Worm (Caenorhabditis elegans) whole organism, late embryonic: ENCODE measurements around the gene cpg-7.

Experiments
- C08G9.2 ChIP-seq: sonication (generic microtip); optimal IDR thresholded peaks from 2 replicates; lab custom pipeline; 2016; ENCODE audit warnings: mild to moderate bottlenecking, missing genetic modification characterization, moderate library complexity, missing compliant biosample characterization
- F13H6.1 ChIP-seq: sonication (generic microtip); optimal IDR thresholded peaks from 2 replicates; lab custom pipeline; 2016; ENCODE audit warnings: missing genetic modification characterization, missing compliant biosample characterization
- K02D7.2 ChIP-seq: sonication (generic microtip); optimal IDR thresholded peaks from 2 replicates; lab custom pipeline; 2017; ENCODE audit warnings: mild to moderate bottlenecking, missing genetic modification characterization, missing compliant biosample characterization
- Y22D7AL.16 ChIP-seq: sonication (generic microtip); optimal IDR thresholded peaks from 2 replicates; lab custom pipeline; 2016; ENCODE audit warnings: missing genetic modification characterization, missing compliant biosample characterization
- ama-1 ChIP-seq: fragments of 150-350 bp; optimal IDR thresholded peaks from 2 replicates; lab custom pipeline; 2014
- ceh-14 ChIP-seq: sonication (generic microtip); optimal IDR thresholded peaks from 2 replicates; lab custom pipeline; 2016; ENCODE audit warnings: missing genotype, missing genetic modification characterization, missing compliant biosample characterization
- ceh-22 ChIP-seq: sonication (generic microtip); optimal IDR thresholded peaks from 2 replicates; lab custom pipeline; 2017; ENCODE audit warnings: missing biosample characterization, missing genetic modification characterization
- ceh-31 ChIP-seq: sonication (generic microtip); optimal IDR thresholded peaks from 2 replicates; lab custom pipeline; 2016; ENCODE audit warnings: missing genetic modification characterization, missing compliant biosample characterization
- ceh-34 ChIP-seq: sonication (generic microtip); optimal IDR thresholded peaks from 2 replicates; lab custom pipeline; 2016; ENCODE audit warnings: mild to moderate bottlenecking, missing genetic modification characterization, missing compliant biosample characterization
- ceh-45 ChIP-seq: fragments of 200-800 bp; sonication (Bioruptor generic); IDR thresholded peaks from 2 replicates; pipeline ENCODE4 v1.3.6; 2022; ENCODE audit warnings: missing genetic modification reagents, missing genetic modification characterization, missing compliant biosample characterization
- ceh-6 ChIP-seq: fragments of 200-800 bp; sonication (Bioruptor generic); optimal IDR thresholded peaks from 2 replicates; lab custom pipeline; 2018; ENCODE audit warnings: mild to moderate bottlenecking, missing genetic modification characterization, missing compliant biosample characterization
- ceh-9 ChIP-seq: sonication (generic microtip); optimal IDR thresholded peaks from 2 replicates; lab custom pipeline; 2016; ENCODE audit warnings: mild to moderate bottlenecking, missing genetic modification characterization, inconsistent platforms, missing compliant biosample characterization
- dmd-4 ChIP-seq: sonication (generic microtip); optimal IDR thresholded peaks from 2 replicates; lab custom pipeline; 2016; ENCODE audit warnings: borderline replicate concordance, missing genetic modification characterization, missing compliant biosample characterization
- dve-1 ChIP-seq: sonication (generic microtip); optimal IDR thresholded peaks from 2 replicates; lab custom pipeline; 2017; ENCODE audit warnings: antibody characterized with exemption, mild to moderate bottlenecking, missing genetic modification characterization, missing compliant biosample characterization
- elt-2 ChIP-seq: sonication (generic microtip); optimal IDR thresholded peaks from 2 replicates; lab custom pipeline; 2016; ENCODE audit warnings: missing genetic modification reagents, missing genetic modification characterization, missing compliant biosample characterization
- elt-4 ChIP-seq: sonication (generic microtip); optimal IDR thresholded peaks from 2 replicates; lab custom pipeline; 2016; ENCODE audit warnings: missing genetic modification characterization, missing compliant biosample characterization
- ets-4 ChIP-seq: sonication (generic microtip); optimal IDR thresholded peaks from 2 replicates; lab custom pipeline; 2016; ENCODE audit warnings: missing genetic modification characterization, missing compliant biosample characterization
- fax-1 ChIP-seq: sonication (generic microtip); optimal IDR thresholded peaks from 2 replicates; lab custom pipeline; 2016; ENCODE audit warnings: missing genotype, missing genetic modification characterization, missing compliant biosample characterization
- fkh-6 ChIP-seq: sonication (generic microtip); optimal IDR thresholded peaks from 2 replicates; lab custom pipeline; 2016; ENCODE audit warnings: missing genetic modification characterization, missing compliant biosample characterization
- gmeb-2 ChIP-seq: sonication (generic microtip); optimal IDR thresholded peaks from 2 replicates; lab custom pipeline; 2016; ENCODE audit warnings: missing genetic modification characterization, inconsistent platforms, missing compliant biosample characterization
- hlh-13 ChIP-seq: fragments of 200-800 bp; sonication (Bioruptor generic); optimal IDR thresholded peaks from 2 replicates; lab custom pipeline; 2018; ENCODE audit warnings: mild to moderate bottlenecking, missing genetic modification characterization, missing compliant biosample characterization
- hlh-15 ChIP-seq: sonication (generic microtip); optimal IDR thresholded peaks from 2 replicates; lab custom pipeline; 2016; ENCODE audit warnings: missing genetic modification characterization, missing compliant biosample characterization
- hlh-30 ChIP-seq: sonication (generic microtip); optimal IDR thresholded peaks from 2 replicates; lab custom pipeline; 2017; ENCODE audit warnings: antibody characterized with exemption, missing genetic modification characterization, missing compliant biosample characterization; ENCODE audit not compliant: insufficient read depth
- hlh-6 ChIP-seq: sonication (generic microtip); optimal IDR thresholded peaks from 2 replicates; lab custom pipeline; 2016; ENCODE audit warnings: missing genotype, missing genetic modification characterization, missing compliant biosample characterization
- lin-11 ChIP-seq: fragments of 200-800 bp; sonication (Bioruptor generic); optimal IDR thresholded peaks from 2 replicates; lab custom pipeline; 2018; ENCODE audit warnings: mild to moderate bottlenecking, missing genetic modification characterization, missing compliant biosample characterization
- mec-3 ChIP-seq: sonication (generic microtip); optimal IDR thresholded peaks from 2 replicates; lab custom pipeline; 2016; ENCODE audit warnings: borderline replicate concordance, missing genetic modification characterization, missing compliant biosample characterization
- nfya-1 ChIP-seq: sonication (generic microtip); optimal IDR thresholded peaks from 2 replicates; lab custom pipeline; 2017; ENCODE audit warnings: missing genetic modification characterization, mild to moderate bottlenecking, missing compliant biosample characterization, antibody characterized with exemption, moderate library complexity
- nhr-232 ChIP-seq: sonication (generic microtip); optimal IDR thresholded peaks from 2 replicates; lab custom pipeline; 2016; ENCODE audit warnings: missing genetic modification characterization, missing compliant biosample characterization
- npax-4 ChIP-seq: sonication (generic microtip); optimal IDR thresholded peaks from 2 replicates; lab custom pipeline; 2016; ENCODE audit warnings: missing genetic modification characterization, missing compliant biosample characterization
- pag-3 ChIP-seq: sonication (generic microtip); optimal IDR thresholded peaks from 2 replicates; lab custom pipeline; 2016; ENCODE audit warnings: missing compliant biosample characterization, missing genetic modification characterization, borderline replicate concordance
- pat-9 ChIP-seq: fragments of 200-800 bp; sonication (Bioruptor generic); optimal IDR thresholded peaks from 2 replicates; lab custom pipeline; 2018; ENCODE audit warnings: mild to moderate bottlenecking, missing genetic modification characterization, moderate library complexity, missing compliant biosample characterization
- pha-4 ChIP-seq: fragments of 150-350 bp; optimal IDR thresholded peaks from 2 replicates; lab custom pipeline; 2018; ENCODE audit warnings: missing biosample characterization, missing genetic modification reagents, missing genetic modification characterization
- pqm-1 ChIP-seq: sonication (generic microtip); optimal IDR thresholded peaks from 2 replicates; lab custom pipeline; 2016; ENCODE audit warnings: missing genetic modification characterization, missing compliant biosample characterization
- pros-1 ChIP-seq: fragments of 150-350 bp; optimal IDR thresholded peaks from 2 replicates; lab custom pipeline; 2014; ENCODE audit warnings: missing biosample characterization, missing genetic modification reagents, missing genetic modification characterization
- sdc-2 ChIP-seq: sonication (generic microtip); optimal IDR thresholded peaks from 2 replicates; lab custom pipeline; 2016; ENCODE audit warnings: missing genotype, missing genetic modification characterization, missing compliant biosample characterization
- tbx-2 ChIP-seq: sonication (generic microtip); optimal IDR thresholded peaks from 2 replicates; lab custom pipeline; 2016; ENCODE audit warnings: missing genetic modification characterization, missing compliant biosample characterization
- ttx-3 ChIP-seq: sonication (generic microtip); optimal IDR thresholded peaks from 2 replicates; lab custom pipeline; 2016; ENCODE audit warnings: missing genetic modification reagents, missing genetic modification characterization, missing compliant biosample characterization
- unc-42 ChIP-seq: sonication (generic microtip); optimal IDR thresholded peaks from 2 replicates; lab custom pipeline; 2016; ENCODE audit warnings: missing genotype, missing genetic modification characterization, missing compliant biosample characterization
- unc-55 ChIP-seq: sonication (generic microtip); optimal IDR thresholded peaks from 2 replicates; lab custom pipeline; 2017; ENCODE audit warnings: missing biosample characterization, missing genetic modification reagents, missing genetic modification characterization
- zip-5 ChIP-seq: sonication (generic microtip); optimal IDR thresholded peaks from 2 replicates; lab custom pipeline; 2016; ENCODE audit warnings: missing genetic modification characterization, missing compliant biosample characterization

Gene cpg-7

DNA sequence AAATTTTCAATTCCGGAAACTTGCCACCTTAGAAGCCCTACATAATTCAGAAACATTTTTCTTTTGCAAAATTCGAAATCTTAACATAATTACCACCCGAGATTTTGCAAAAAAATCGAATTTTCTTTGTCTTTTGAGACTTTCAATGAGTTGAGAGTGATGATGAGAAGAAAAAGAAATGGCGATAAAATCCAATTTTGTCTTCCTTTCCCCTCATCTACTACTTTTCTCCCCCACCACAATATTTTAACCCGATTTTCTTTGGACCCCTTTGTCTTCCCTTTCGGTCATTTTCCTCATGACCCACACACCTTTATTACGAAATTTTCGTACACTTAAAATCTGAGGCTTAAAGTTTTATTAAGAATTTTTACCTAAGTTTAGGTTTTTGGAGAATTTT lies 10.7 kb downstream of the cpg-7 start:
- TF ChIP-seq fax-1 (tag; lab: Kevin White, UChicago) (no peak), unc-42 (peak; percentile 90)

DNA sequence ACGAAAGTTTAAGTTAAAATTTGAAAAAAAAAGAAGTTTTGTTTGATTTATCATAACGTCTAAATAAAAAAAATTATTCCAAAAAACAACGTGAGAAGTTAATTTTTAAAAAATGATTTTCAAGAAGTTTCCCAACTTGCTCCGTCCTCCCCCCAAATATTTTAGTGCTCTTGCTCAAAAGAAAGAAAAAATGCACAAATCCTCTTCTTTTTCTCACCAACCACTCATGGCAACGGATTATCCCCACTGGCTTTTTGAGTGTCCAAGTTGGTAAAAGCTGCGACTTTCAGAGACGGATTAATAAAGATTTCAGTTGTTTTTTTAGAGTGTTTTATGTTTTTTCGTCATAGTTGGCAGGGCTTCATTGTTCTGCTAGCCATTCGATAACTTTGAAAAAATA lies 11.5 kb downstream of the cpg-7 start, which contains the start of gene Y39G8C.2:
Gene Y39G8C.2 (minus strand): TSS at position 101 of the 400 bp plus-strand sequence.
- TF ChIP-seq zip-5 (tag; lab: Kevin White, UChicago) (no peak), ceh-45 (GFP tag; lab: Robert Waterston, UW) (no peak), unc-55 (GFP tag; lab: Kevin White, UChicago) (no peak), pros-1 (tag; lab: Kevin White, UChicago) (no peak)
- TF ChIP-seq, all 69 proteins: peak for 0

DNA sequence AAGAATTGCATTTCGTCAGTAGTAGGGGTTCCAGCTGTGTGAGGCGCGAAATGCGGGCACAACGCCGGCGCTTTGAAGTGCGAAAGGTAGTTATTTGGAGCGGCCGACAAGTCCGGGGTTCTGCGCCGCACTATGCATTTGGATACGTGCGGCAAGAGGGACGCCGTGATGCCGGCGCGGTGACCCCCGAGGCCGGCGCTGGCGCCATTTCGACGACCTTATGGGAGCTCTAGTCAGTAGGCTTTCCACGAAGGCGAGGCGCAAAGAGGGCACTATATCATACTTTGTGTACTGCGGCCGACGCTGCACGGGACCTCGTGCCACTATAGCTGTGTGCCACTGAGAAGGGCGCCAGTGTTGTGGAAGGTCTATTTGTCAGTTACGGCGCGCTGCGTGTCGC lies 12.2 kb downstream of the cpg-7 start:
- TF ChIP-seq hlh-6 (tag; lab: Kevin White, UChicago) (no peak), elt-4 (peak; percentile 46), sdc-2 (tag; lab: Kevin White, UChicago) (peak; percentile 17)

DNA sequence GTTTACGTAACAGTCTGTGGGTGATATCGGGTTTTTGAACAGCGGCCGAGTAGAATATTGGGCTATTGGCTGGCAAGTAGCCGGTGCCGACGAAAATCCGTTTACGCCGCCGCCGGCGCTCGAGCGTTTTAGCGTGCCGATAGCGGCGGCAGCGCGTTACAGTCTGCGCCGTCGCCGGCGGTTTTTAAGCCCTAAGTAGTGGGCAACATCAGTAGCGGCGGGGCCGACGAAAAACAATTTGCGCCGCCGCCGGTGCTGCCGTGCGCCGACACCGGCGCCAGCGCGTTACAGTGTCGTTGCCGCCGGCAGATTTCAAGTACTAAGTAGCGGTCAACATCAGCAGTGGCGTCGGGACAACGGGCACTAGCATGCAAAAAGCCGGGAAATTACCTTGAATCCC lies 13.2 kb downstream of the cpg-7 start:
- TF ChIP-seq fkh-6 (tag; lab: Kevin White, UChicago): no peak
- TF ChIP-seq C08G9.2 (tag; lab: Kevin White, UChicago): no peak
- no peak for TF ChIP-seq npax-4 (tag; lab: Kevin White, UChicago)
- no peak for TF ChIP-seq hlh-30 (tag; lab: Kevin White, UChicago)
- TF ChIP-seq pat-9 (tag; lab: Kevin White, UChicago): no peak
- no peak for TF ChIP-seq ceh-14 (tag; lab: Kevin White, UChicago)
- no peak for TF ChIP-seq mec-3 (tag; lab: Kevin White, UChicago)
- no peak for TF ChIP-seq ama-1 (lab: Kevin White, UChicago)
- no peak for TF ChIP-seq zip-5 (tag; lab: Kevin White, UChicago)
- TF ChIP-seq nfya-1 (tag; lab: Kevin White, UChicago): no peak
- no peak for TF ChIP-seq tbx-2 (tag; lab: Kevin White, UChicago)
- no peak for TF ChIP-seq dve-1 (tag; lab: Kevin White, UChicago)
- TF ChIP-seq pqm-1 (tag; lab: Kevin White, UChicago): no peak
- TF ChIP-seq Y22D7AL.16: no peak
- no peak for TF ChIP-seq ceh-6 (GFP tag; lab: Kevin White, UChicago)
- no peak for TF ChIP-seq lin-11
- TF ChIP-seq ceh-45 (GFP tag; lab: Robert Waterston, UW): no peak
- no peak for TF ChIP-seq gmeb-2 (tag; lab: Kevin White, UChicago)
- TF ChIP-seq, all 69 proteins: peak for 0

DNA sequence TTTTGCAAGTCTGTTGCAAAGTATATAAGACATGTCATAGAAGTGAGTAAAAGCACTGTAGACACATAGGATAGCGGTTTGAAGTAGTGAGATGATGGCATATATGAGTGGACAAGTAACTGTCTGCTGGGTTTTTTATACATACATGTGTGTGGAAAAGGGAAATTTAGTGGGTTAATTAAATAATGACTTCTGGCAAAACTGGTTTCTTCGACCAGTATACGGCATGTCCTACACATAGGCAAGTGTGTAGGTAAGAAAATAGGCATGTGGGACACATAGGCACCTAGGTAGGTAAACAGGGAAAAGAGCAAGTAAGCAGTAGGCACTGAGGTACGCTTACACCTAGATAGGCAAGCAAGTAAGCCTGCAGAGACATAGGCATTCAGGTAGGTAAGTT lies 14.4 kb downstream of the cpg-7 start, which contains the start of gene col-87:
Gene col-87 (minus strand): TSS at position 101 of the 400 bp plus-strand sequence.
- TF ChIP-seq tbx-2 (tag; lab: Kevin White, UChicago): no peak
- no peak for TF ChIP-seq pqm-1 (tag; lab: Kevin White, UChicago)
- no peak for TF ChIP-seq Y22D7AL.16
- no peak for TF ChIP-seq ceh-34 (tag; lab: Kevin White, UChicago)
- TF ChIP-seq elt-2 (tag; lab: Kevin White, UChicago): no peak
- TF ChIP-seq K02D7.2 (tag; lab: Kevin White, UChicago): no peak
- TF ChIP-seq mec-3 (tag; lab: Kevin White, UChicago): no peak
- no peak for TF ChIP-seq sdc-2 (tag; lab: Kevin White, UChicago)
- TF ChIP-seq ceh-22: no peak
- no peak for TF ChIP-seq F13H6.1 (tag; lab: Kevin White, UChicago)
- TF ChIP-seq fkh-6 (tag; lab: Kevin White, UChicago): no peak
- TF ChIP-seq, all 69 proteins: peak for 0

DNA sequence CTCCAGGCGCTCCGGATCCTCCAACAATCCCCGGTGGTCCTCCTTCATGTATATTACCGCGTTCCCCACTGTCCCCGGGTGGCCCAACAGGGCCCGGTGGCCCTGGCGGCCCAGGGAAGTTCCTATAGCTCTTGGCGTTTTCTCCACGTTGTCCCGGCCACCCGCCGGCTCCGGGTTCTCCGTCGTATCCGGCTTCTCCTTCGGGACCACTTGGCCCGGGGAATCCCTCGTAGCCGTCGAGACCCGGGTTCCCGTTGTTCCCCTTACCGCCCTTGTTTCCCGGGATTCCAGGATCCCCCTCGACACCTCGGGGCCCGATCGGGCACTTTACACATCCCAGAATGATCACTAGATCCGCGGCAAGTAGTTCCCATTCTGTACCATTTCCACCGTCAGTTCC lies 17.9 kb downstream of the cpg-7 start:
- TF ChIP-seq unc-55 (GFP tag; lab: Kevin White, UChicago): no peak
- TF ChIP-seq dmd-4: no peak
- no peak for TF ChIP-seq nhr-232
- no peak for TF ChIP-seq ceh-6 (GFP tag; lab: Kevin White, UChicago)
- no peak for TF ChIP-seq ttx-3 (tag; lab: Kevin White, UChicago)
- TF ChIP-seq zip-5 (tag; lab: Kevin White, UChicago): no peak
- TF ChIP-seq ceh-31 (tag; lab: Kevin White, UChicago): no peak
- TF ChIP-seq hlh-13 (GFP tag; lab: Kevin White, UChicago): no peak
- no peak for TF ChIP-seq pag-3 (tag; lab: Kevin White, UChicago)
- no peak for TF ChIP-seq pha-4 (tag; lab: Kevin White, UChicago)
- no peak for TF ChIP-seq hlh-15 (tag; lab: Kevin White, UChicago)
- TF ChIP-seq ceh-9: no peak
- TF ChIP-seq ets-4 (tag; lab: Kevin White, UChicago): no peak
